Worm (Caenorhabditis elegans): ENCODE results near the gene rpb-6.

- no peak for TF ChIP-seq W03F9.2 (tag; optimal IDR thresholded peaks at IDR 0.05)
- TF ChIP-seq dao-5 (tag; optimal IDR thresholded peaks at IDR 0.05): no peak
Measured at ce11 chrII:10537571-10537970, 41.6 kb upstream of the rpb-6 start, which contains the start of gene R166.2.

Measured in whole organism, L4/young adult.